Fruit fly (Drosophila melanogaster): ENCODE data around the gene CG15498.

- no peak for TF ChIP-seq CG8478 (optimal IDR thresholded peaks at IDR 0.05)
- no peak for TF ChIP-seq CTCF (optimal IDR thresholded peaks at IDR 0.05)
Measured at dm6 chr3R:21586914-21587459, 18.0 kb upstream of the CG15498 start.
